Worm (Caenorhabditis elegans) whole organism, mixed stage, embryonic: ENCODE results near the gene alh-8.

ENCODE experiments used
- blmp-1 ChIP-seq: fragments of 150-350 bp; optimal IDR thresholded peaks from 2 replicates; lab custom pipeline; 2014; ENCODE audit warnings: missing biosample characterization, missing genetic modification characterization
- ces-1 ChIP-seq: fragments of 150-350 bp; optimal IDR thresholded peaks from 2 replicates; lab custom pipeline; 2014; ENCODE audit warnings: missing biosample characterization, missing genetic modification reagents, missing genetic modification characterization
- cnd-1 ChIP-seq: fragments of 200-800 bp; sonication (Bioruptor generic); optimal IDR thresholded peaks from 2 replicates; lab custom pipeline; 2018; ENCODE audit warnings: mild to moderate bottlenecking, missing genetic modification characterization, missing compliant biosample characterization
- ham-2 ChIP-seq: fragments of 200-800 bp; sonication (Bioruptor generic); optimal IDR thresholded peaks from 2 replicates; lab custom pipeline; 2018; ENCODE audit warnings: mild to moderate bottlenecking, missing genetic modification characterization, missing compliant biosample characterization
- mab-5 ChIP-seq: fragments of 150-350 bp; optimal IDR thresholded peaks from 2 replicates; lab custom pipeline; 2014; ENCODE audit warnings: missing biosample characterization, missing genetic modification characterization
- mep-1 ChIP-seq: fragments of 150-350 bp; optimal IDR thresholded peaks from 2 replicates; lab custom pipeline; 2017; ENCODE audit warnings: missing biosample characterization, missing genetic modification reagents, missing genetic modification characterization, inconsistent platforms
- nhr-12 ChIP-seq: fragments of 150-350 bp; optimal IDR thresholded peaks from 2 replicates; lab custom pipeline; 2014; ENCODE audit warnings: missing biosample characterization, missing genetic modification characterization
- unc-39 ChIP-seq: fragments of 150-350 bp; optimal IDR thresholded peaks from 2 replicates; lab custom pipeline; 2014; ENCODE audit warnings: missing biosample characterization, missing genetic modification characterization
- ztf-11 ChIP-seq: fragments of 150-350 bp; optimal IDR thresholded peaks from 2 replicates; lab custom pipeline; 2014; ENCODE audit warnings: missing biosample characterization, missing genetic modification characterization

DNA sequence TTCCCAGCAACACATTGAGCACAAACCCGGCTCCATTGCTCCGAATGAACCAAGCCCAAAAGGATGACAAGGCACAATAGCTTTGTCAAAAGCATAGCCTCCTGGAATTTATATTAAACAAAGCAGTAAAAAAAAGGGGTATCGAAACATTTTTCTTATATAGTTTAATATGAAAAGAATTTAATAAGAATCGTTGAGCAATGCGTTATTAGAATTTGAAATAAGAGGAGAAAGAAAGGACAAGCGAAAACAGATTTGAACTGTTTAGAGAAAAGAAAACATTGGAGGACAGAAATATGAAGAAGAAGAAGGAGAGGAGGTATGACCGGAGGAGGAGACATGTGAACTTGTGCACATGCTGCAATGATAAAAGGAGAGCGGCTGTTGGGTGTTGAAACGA, 43.7 kb upstream of the alh-8 start, which contains the start of gene C47D12.5:
- TF ChIP-seq ces-1 (GFP tag; lab: Kevin White, UChicago), result no peak
- TF ChIP-seq mep-1, result no peak
- TF ChIP-seq blmp-1, result no peak
- no peak for TF ChIP-seq mab-5 (tag; lab: Kevin White, UChicago)
- TF ChIP-seq ztf-11 (tag; lab: Kevin White, UChicago), result no peak
- TF ChIP-seq ham-2, result no peak
- no peak for TF ChIP-seq nhr-12
- no peak for TF ChIP-seq cnd-1 (tag; lab: Kevin White, UChicago)
- TF ChIP-seq unc-39 (tag; lab: Kevin White, UChicago), result no peak
